In the genomic region with DNA sequence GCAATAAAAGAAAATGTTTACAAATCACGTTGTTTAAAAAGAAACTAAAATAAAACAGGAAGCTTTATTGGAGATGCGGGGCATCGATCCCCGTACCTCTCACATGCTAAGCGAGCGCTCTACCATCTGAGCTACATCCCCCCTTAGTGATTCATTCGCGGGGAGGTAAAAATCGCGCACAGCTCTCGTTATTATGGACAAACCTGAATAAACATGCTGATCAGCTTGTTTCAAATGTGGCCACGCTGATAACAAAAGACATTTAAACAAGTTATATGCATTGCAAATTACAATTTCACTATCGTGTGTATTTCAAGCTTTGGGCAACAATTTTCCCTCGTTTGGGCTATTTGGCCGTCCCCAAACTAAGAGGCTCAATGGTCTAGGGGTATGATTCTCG, we compare ENCODE assay signal across 1 fruit fly cellular context.
TF ChIP-seq lines count a peak whose summit lies in the region.

No protein-coding gene starts in this region.

TF ChIP-seq in whole organism, embryonic, 481 proteins besides CTCF, POLR2A, EP300 and RAD21 (continued from another document and continues in another):
- TF ChIP-seq CG14441 (GFP tag; IDR thresholded peaks at IDR 0.05; lab: Robert Waterston, UW) (no peak), chinmo (GFP tag; IDR thresholded peaks at IDR 0.05; lab: Robert Waterston, UW; ENCODE audit: partially characterized antibody) (peak; percentile 84; the same call in 2 of the 4 replicates), Mad (GFP tag; optimal IDR thresholded peaks at IDR 0.05; lab: Kevin White, UChicago) (no peak), CG34224 (GFP tag; IDR thresholded peaks at IDR 0.05; lab: Robert Waterston, UW; ENCODE audit: partially characterized antibody) (peak; percentile 54; the same call in 1 of the 3 replicates), CG2199 (GFP tag; IDR thresholded peaks at IDR 0.05; lab: Robert Waterston, UW) (no peak), CG14860 (GFP tag; IDR thresholded peaks at IDR 0.05; lab: Robert Waterston, UW; ENCODE audit: partially characterized antibody) (0 out of 3 replicates have a peak, but pooled peaks have one; percentile 45), crol (GFP tag; IDR thresholded peaks at IDR 0.05; lab: Robert Waterston, UW) (no peak), E2f1 (GFP tag; IDR thresholded peaks at IDR 0.05; lab: Robert Waterston, UW) (no peak), CG13287 (GFP tag; IDR thresholded peaks at IDR 0.05; lab: Robert Waterston, UW; ENCODE audit: partially characterized antibody) (peak; percentile 32; the same call in 1 of the 2 replicates), CG17802 (tag; optimal IDR thresholded peaks at IDR 0.05; lab: Kevin White, UChicago) (no peak), lov (optimal IDR thresholded peaks at IDR 0.05; lab: Kevin White, UChicago) (no peak), lov (GFP tag; IDR thresholded peaks at IDR 0.05; lab: Robert Waterston, UW) (no peak), vvl (GFP tag; IDR thresholded peaks at IDR 0.05; lab: Robert Waterston, UW) (peak; percentile 80), ab (GFP tag; optimal IDR thresholded peaks at IDR 0.05; lab: Kevin White, UChicago) (no peak), CG8765 (GFP tag; IDR thresholded peaks at IDR 0.05; lab: Robert Waterston, UW) (no peak), fd102C (GFP tag; optimal IDR thresholded peaks at IDR 0.05; lab: Kevin White, UChicago) (no peak), kay (GFP tag; optimal IDR thresholded peaks at IDR 0.05; lab: Kevin White, UChicago) (no peak), ato (GFP tag; IDR thresholded peaks at IDR 0.05; lab: Robert Waterston, UW; ENCODE audit: partially characterized antibody) (peak; percentile 46; the same call in 1 of the 2 replicates), inv (GFP tag; IDR thresholded peaks at IDR 0.05; lab: Robert Waterston, UW; ENCODE audit: partially characterized antibody) (no peak), CG18619 (GFP tag; optimal IDR thresholded peaks at IDR 0.05; lab: Kevin White, UChicago) (no peak), BEAF-32 (GFP tag; optimal IDR thresholded peaks at IDR 0.05; lab: Kevin White, UChicago) (no peak), Antp (GFP tag; optimal IDR thresholded peaks at IDR 0.05; lab: Kevin White, UChicago) (no peak), CG8290 (GFP tag; optimal IDR thresholded peaks at IDR 0.05; lab: Kevin White, UChicago) (no peak), CG8290 (tag; optimal IDR thresholded peaks at IDR 0.05; lab: Kevin White, UChicago) (no peak), Sox100B (GFP tag; optimal IDR thresholded peaks at IDR 0.05; lab: Kevin White, UChicago) (no peak), CG16813 (GFP tag; IDR thresholded peaks at IDR 0.05; lab: Robert Waterston, UW; ENCODE audit: partially characterized antibody) (peak; percentile 48; the same call in 2 of the 3 replicates), Drgx (GFP tag; IDR thresholded peaks at IDR 0.05; lab: Robert Waterston, UW) (no peak), exex (tag; optimal IDR thresholded peaks at IDR 0.05; lab: Kevin White, UChicago) (peak; percentile 45), btn (GFP tag; optimal IDR thresholded peaks at IDR 0.05; lab: Kevin White, UChicago) (no peak), odd (GFP tag; optimal IDR thresholded peaks at IDR 0.05; lab: Kevin White, UChicago) (no peak), CG2120 (GFP tag; optimal IDR thresholded peaks at IDR 0.05; lab: Kevin White, UChicago) (no peak), CG9932 (GFP tag; IDR thresholded peaks at IDR 0.05; lab: Robert Waterston, UW) (no peak), CG6854 (GFP tag; optimal IDR thresholded peaks at IDR 0.05; lab: Kevin White, UChicago) (peak; percentile 2), seq (GFP tag; IDR thresholded peaks at IDR 0.05; lab: Robert Waterston, UW) (no peak), Nf-YC (tag; optimal IDR thresholded peaks at IDR 0.05; lab: Kevin White, UChicago) (no peak), Hmr (GFP tag; optimal IDR thresholded peaks at IDR 0.05; lab: Kevin White, UChicago) (no peak), CG5180 (GFP tag; optimal IDR thresholded peaks at IDR 0.05; lab: Kevin White, UChicago) (no peak), CG12391 (tag; optimal IDR thresholded peaks at IDR 0.05; lab: Kevin White, UChicago) (no peak), tna (GFP tag; IDR thresholded peaks at IDR 0.05; lab: Robert Waterston, UW; ENCODE audit: partially characterized antibody) (peak; percentile 64; the same call in 1 of the 2 replicates), ssp (GFP tag; IDR thresholded peaks at IDR 0.05; lab: Robert Waterston, UW) (no peak), CG10959 (GFP tag; IDR thresholded peaks at IDR 0.05; lab: Robert Waterston, UW) (no peak), CG8281 (tag; optimal IDR thresholded peaks at IDR 0.05; lab: Kevin White, UChicago) (no peak), ac (GFP tag; optimal IDR thresholded peaks at IDR 0.05; lab: Kevin White, UChicago) (no peak), CG18011 (GFP tag; optimal IDR thresholded peaks at IDR 0.05; lab: Kevin White, UChicago) (no peak), HLH3B (GFP tag; IDR thresholded peaks at IDR 0.05; lab: Robert Waterston, UW) (no peak), CG12104 (GFP tag; optimal IDR thresholded peaks at IDR 0.05; lab: Kevin White, UChicago) (no peak), CG17328 (GFP tag; IDR thresholded peaks at IDR 0.05; lab: Robert Waterston, UW) (no peak), cato (GFP tag; optimal IDR thresholded peaks at IDR 0.05; lab: Kevin White, UChicago; ENCODE audit: borderline replicate concordance) (no peak), Bteb2 (GFP tag; optimal IDR thresholded peaks at IDR 0.05; lab: Kevin White, UChicago) (no peak), CG10321 (GFP tag; IDR thresholded peaks at IDR 0.05; lab: Robert Waterston, UW) (no peak), Hsf (GFP tag; optimal IDR thresholded peaks at IDR 0.05; lab: Kevin White, UChicago) (no peak), gro (GFP tag; optimal IDR thresholded peaks at IDR 0.05; lab: Kevin White, UChicago) (no peak), CG13296 (GFP tag; optimal IDR thresholded peaks at IDR 0.05; lab: Kevin White, UChicago) (no peak), sens-2 (GFP tag; IDR thresholded peaks at IDR 0.05; lab: Robert Waterston, UW) (no peak), CG16815 (GFP tag; optimal IDR thresholded peaks at IDR 0.05; lab: Kevin White, UChicago) (no peak), HHEX (GFP tag; optimal IDR thresholded peaks at IDR 0.05; lab: Kevin White, UChicago) (no peak), emc (GFP tag; optimal IDR thresholded peaks at IDR 0.05; lab: Kevin White, UChicago) (no peak), tio (GFP tag; optimal IDR thresholded peaks at IDR 0.05; lab: Kevin White, UChicago) (no peak), Pdp1 (GFP tag; optimal IDR thresholded peaks at IDR 0.05; lab: Kevin White, UChicago) (no peak), CoRest (tag; optimal IDR thresholded peaks at IDR 0.05; lab: Kevin White, UChicago) (no peak), pb (GFP tag; optimal IDR thresholded peaks at IDR 0.05; lab: Kevin White, UChicago) (no peak), knrl (GFP tag; IDR thresholded peaks at IDR 0.05; lab: Robert Waterston, UW; ENCODE audit: partially characterized antibody) (peak; percentile 41; the same call in 2 of the 3 replicates), Med (GFP tag; lab: Kevin White, UChicago) (peak; percentile 28), CG9797 (GFP tag; optimal IDR thresholded peaks at IDR 0.05; lab: Kevin White, UChicago) (no peak), Usf (GFP tag; optimal IDR thresholded peaks at IDR 0.05; lab: Kevin White, UChicago) (no peak), Dp (GFP tag; optimal IDR thresholded peaks at IDR 0.05; lab: Kevin White, UChicago) (no peak), tup (GFP tag; optimal IDR thresholded peaks at IDR 0.05; lab: Kevin White, UChicago) (no peak), CG1233 (GFP tag; optimal IDR thresholded peaks at IDR 0.05; lab: Kevin White, UChicago) (no peak), Myb (GFP tag; optimal IDR thresholded peaks at IDR 0.05; lab: Kevin White, UChicago) (no peak), bbx (GFP tag; IDR thresholded peaks at IDR 0.05; lab: Robert Waterston, UW; ENCODE audit: partially characterized antibody) (no peak), CG5953 (GFP tag; IDR thresholded peaks at IDR 0.05; lab: Robert Waterston, UW) (no peak), p53 (GFP tag; optimal IDR thresholded peaks at IDR 0.05; lab: Kevin White, UChicago) (peak; percentile 75), CG14014 (GFP tag; IDR thresholded peaks at IDR 0.05; lab: Robert Waterston, UW) (no peak), Opbp (GFP tag; IDR thresholded peaks at IDR 0.05; lab: Robert Waterston, UW; ENCODE audit: partially characterized antibody) (peak; percentile 67; the same call in 1 of the 3 replicates), trem (tag; optimal IDR thresholded peaks at IDR 0.05; lab: Kevin White, UChicago) (no peak), E2f2 (GFP tag; IDR thresholded peaks at IDR 0.05; lab: Robert Waterston, UW) (no peak), ham (GFP tag; IDR thresholded peaks at IDR 0.05; lab: Robert Waterston, UW) (no peak), Bgb (GFP tag; IDR thresholded peaks at IDR 0.05; lab: Robert Waterston, UW; ENCODE audit: partially characterized antibody) (peak; percentile 61), Adf1 (GFP tag; IDR thresholded peaks at IDR 0.05; lab: Robert Waterston, UW) (no peak), abd-A (tag; optimal IDR thresholded peaks at IDR 0.05; lab: Kevin White, UChicago) (peak; percentile 36), CG33213 (GFP tag; optimal IDR thresholded peaks at IDR 0.05; lab: Kevin White, UChicago) (no peak), Tbp (GFP tag; optimal IDR thresholded peaks at IDR 0.05; lab: Kevin White, UChicago) (no peak), CG13424 (tag; optimal IDR thresholded peaks at IDR 0.05; lab: Kevin White, UChicago) (no peak), Nf-YB (GFP tag; optimal IDR thresholded peaks at IDR 0.05; lab: Kevin White, UChicago) (no peak), CG2202 (tag; optimal IDR thresholded peaks at IDR 0.05; lab: Kevin White, UChicago) (no peak), hkb (optimal IDR thresholded peaks at IDR 0.05; lab: Kevin White, UChicago) (no peak), hkb (GFP tag; IDR thresholded peaks at IDR 0.05; lab: Robert Waterston, UW) (peak; percentile 16; the same call in 1 of the 2 replicates), sens (GFP tag; lab: Kevin White, UChicago) (peak; percentile 79), CG32532 (GFP tag; IDR thresholded peaks at IDR 0.05; lab: Robert Waterston, UW) (no peak), Vsx1 (GFP tag; optimal IDR thresholded peaks at IDR 0.05; lab: Kevin White, UChicago) (no peak), aop (GFP tag; IDR thresholded peaks at IDR 0.05; lab: Robert Waterston, UW) (no peak), CG6813 (GFP tag; optimal IDR thresholded peaks at IDR 0.05; lab: Kevin White, UChicago) (no peak), CG6254 (GFP tag; optimal IDR thresholded peaks at IDR 0.05; lab: Kevin White, UChicago) (no peak), HLHmδ (GFP tag; optimal IDR thresholded peaks at IDR 0.05; lab: Kevin White, UChicago) (no peak), CG6791 (GFP tag; IDR thresholded peaks at IDR 0.05; lab: Robert Waterston, UW; ENCODE audit: partially characterized antibody) (peak; percentile 60; the same call in 1 of the 3 replicates), dysf (GFP tag; IDR thresholded peaks at IDR 0.05; lab: Robert Waterston, UW) (no peak), CG8924 (tag; optimal IDR thresholded peaks at IDR 0.05; lab: Kevin White, UChicago) (no peak), ttk (GFP tag; IDR thresholded peaks at IDR 0.05; lab: Robert Waterston, UW) (no peak), Doc3 (GFP tag; IDR thresholded peaks at IDR 0.05; lab: Robert Waterston, UW; ENCODE audit: partially characterized antibody) (no peak), CG1792 (GFP tag; optimal IDR thresholded peaks at IDR 0.05; lab: Kevin White, UChicago) (no peak), Sry-β (GFP tag; optimal IDR thresholded peaks at IDR 0.05; lab: Kevin White, UChicago) (no peak), Atf6 (GFP tag; IDR thresholded peaks at IDR 0.05; lab: Robert Waterston, UW) (no peak), HLH54F (GFP tag; optimal IDR thresholded peaks at IDR 0.05; lab: Kevin White, UChicago) (no peak), Bdp1 (GFP tag; optimal IDR thresholded peaks at IDR 0.05; lab: Kevin White, UChicago) (peak; percentile 99), chn (GFP tag; optimal IDR thresholded peaks at IDR 0.05; lab: Kevin White, UChicago) (no peak), CG2678 (tag; optimal IDR thresholded peaks at IDR 0.05; lab: Kevin White, UChicago) (peak; percentile 0), Nf-YA (GFP tag; IDR thresholded peaks at IDR 0.05; lab: Robert Waterston, UW) (no peak), jing (GFP tag; optimal IDR thresholded peaks at IDR 0.05; lab: Kevin White, UChicago) (no peak), amos (GFP tag; IDR thresholded peaks at IDR 0.05; lab: Robert Waterston, UW; ENCODE audit: partially characterized antibody) (peak; percentile 42; the same call in 1 of the 2 replicates), cas (GFP tag; IDR thresholded peaks at IDR 0.05; lab: Robert Waterston, UW) (no peak), sna (GFP tag; IDR thresholded peaks at IDR 0.05; lab: Robert Waterston, UW; ENCODE audit: partially characterized antibody) (peak; percentile 63; the same call in 1 of the 2 replicates), CG10147 (GFP tag; optimal IDR thresholded peaks at IDR 0.05; lab: Kevin White, UChicago) (no peak), wdn (GFP tag; IDR thresholded peaks at IDR 0.05; lab: Robert Waterston, UW) (no peak), CG7963 (GFP tag; IDR thresholded peaks at IDR 0.05; lab: Robert Waterston, UW; ENCODE audit: partially characterized antibody) (peak; percentile 50; the same call in 1 of the 3 replicates), nerfin-2 (GFP tag; IDR thresholded peaks at IDR 0.05; lab: Robert Waterston, UW; ENCODE audit: partially characterized antibody) (peak; percentile 67), Optix (GFP tag; IDR thresholded peaks at IDR 0.05; lab: Robert Waterston, UW) (no peak), Dll (GFP tag; IDR thresholded peaks at IDR 0.05; lab: Robert Waterston, UW; ENCODE audit: partially characterized antibody) (peak; percentile 34; the same call in 1 of the 4 replicates), CG11695 (GFP tag; IDR thresholded peaks at IDR 0.05; lab: Robert Waterston, UW) (no peak), pita (GFP tag; optimal IDR thresholded peaks at IDR 0.05; lab: Kevin White, UChicago) (no peak), CG9727 (GFP tag; optimal IDR thresholded peaks at IDR 0.05; lab: Kevin White, UChicago) (no peak), onecut (GFP tag; IDR thresholded peaks at IDR 0.05; lab: Robert Waterston, UW) (no peak), CG12769 (tag; optimal IDR thresholded peaks at IDR 0.05; lab: Kevin White, UChicago) (peak; percentile 40), CG34376 (GFP tag; optimal IDR thresholded peaks at IDR 0.05; lab: Kevin White, UChicago) (peak; percentile 16), CG3407 (GFP tag; optimal IDR thresholded peaks at IDR 0.05; lab: Kevin White, UChicago) (no peak), CG10565 (GFP tag; optimal IDR thresholded peaks at IDR 0.05; lab: Kevin White, UChicago) (no peak), zfh2 (GFP tag; optimal IDR thresholded peaks at IDR 0.05; lab: Kevin White, UChicago) (no peak), CG10543 (GFP tag; optimal IDR thresholded peaks at IDR 0.05; lab: Kevin White, UChicago) (no peak)
